Worm (Caenorhabditis elegans) whole organism, midembryonic: ENCODE results near the gene F35E8.10.

Experiments used
- T22C8.4 ChIP-seq: fragments of 200-800 bp; sonication (Bioruptor generic); IDR thresholded peaks from 2 replicates; pipeline ENCODE4 v1.3.6; 2022; ENCODE audit warnings: missing genetic modification characterization, missing compliant biosample characterization
- cog-1 ChIP-seq: sonication (generic microtip); optimal IDR thresholded peaks from 2 replicates; lab custom pipeline; 2016; ENCODE audit warnings: missing genetic modification characterization, missing compliant biosample characterization
- flt-1 ChIP-seq: fragments of 200-800 bp; sonication (Bioruptor generic); IDR thresholded peaks from 2 replicates; pipeline ENCODE4 v1.3.6; 2022; ENCODE audit warnings: missing genetic modification characterization, missing compliant biosample characterization
- klf-2 ChIP-seq: fragments of 200-800 bp; sonication (Bioruptor generic); conservative IDR thresholded peaks from 2 replicates; pipeline ENCODE4 v1.3.6; 2022; ENCODE audit warnings: missing genetic modification reagents, missing genetic modification characterization, missing compliant biosample characterization
- med-1 ChIP-seq: sonication (generic microtip); optimal IDR thresholded peaks from 2 replicates; lab custom pipeline; 2017; ENCODE audit warnings: missing genetic modification characterization, mild to moderate bottlenecking, missing compliant biosample characterization, antibody characterized with exemption, missing genetic modification reagents; ENCODE audit not compliant: insufficient read depth
- ref-1 ChIP-seq: fragments of 200-800 bp; sonication (Bioruptor generic); conservative IDR thresholded peaks from 2 replicates; pipeline ENCODE4 v1.3.6; 2022; ENCODE audit warnings: missing genetic modification reagents, missing genetic modification characterization, missing compliant biosample characterization
- tab-1 ChIP-seq: fragments of 200-800 bp; sonication (Bioruptor generic); IDR thresholded peaks from 2 replicates; pipeline ENCODE4 v1.3.6; 2022; ENCODE audit warnings: missing genetic modification characterization, missing compliant biosample characterization
- ztf-23 ChIP-seq: fragments of 200-800 bp; sonication (Bioruptor generic); IDR thresholded peaks from 2 replicates; pipeline ENCODE4 v1.3.6; 2022; ENCODE audit warnings: missing genetic modification reagents, missing genetic modification characterization, missing compliant biosample characterization
- ztf-29 ChIP-seq: fragments of 200-800 bp; sonication (Bioruptor generic); IDR thresholded peaks from 2 replicates; pipeline ENCODE4 v1.3.6; 2022; ENCODE audit warnings: missing genetic modification reagents, missing genetic modification characterization, missing compliant biosample characterization

Gene F35E8.10

DNA sequence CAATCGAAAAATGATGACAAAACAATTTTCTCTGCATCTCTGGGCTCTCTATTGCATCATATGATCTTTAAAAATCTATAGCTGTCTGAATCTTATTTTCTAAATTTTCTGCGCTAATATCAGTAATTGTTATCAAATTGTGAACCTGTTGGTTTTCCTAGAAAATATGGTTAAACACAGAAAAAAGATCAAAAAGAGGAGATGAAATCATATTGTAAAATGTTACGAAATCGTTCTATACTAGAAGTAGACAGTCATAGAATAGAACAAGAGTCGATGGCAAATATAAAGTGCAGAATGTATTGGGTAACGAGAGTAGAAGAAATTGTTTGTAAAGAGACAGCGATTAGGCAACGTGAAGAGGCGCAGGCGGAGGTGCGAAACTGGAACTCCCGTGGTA lies 39.5 kb downstream of the F35E8.10 start:
- TF ChIP-seq ztf-23 (GFP tag; lab: Robert Waterston, UW), result no peak
- no peak for TF ChIP-seq med-1 (GFP tag; lab: Kevin White, UChicago)
- TF ChIP-seq cog-1, result no peak
- TF ChIP-seq klf-2 (GFP tag; lab: Robert Waterston, UW), result no peak
- no peak for TF ChIP-seq ref-1 (GFP tag; lab: Robert Waterston, UW)

DNA sequence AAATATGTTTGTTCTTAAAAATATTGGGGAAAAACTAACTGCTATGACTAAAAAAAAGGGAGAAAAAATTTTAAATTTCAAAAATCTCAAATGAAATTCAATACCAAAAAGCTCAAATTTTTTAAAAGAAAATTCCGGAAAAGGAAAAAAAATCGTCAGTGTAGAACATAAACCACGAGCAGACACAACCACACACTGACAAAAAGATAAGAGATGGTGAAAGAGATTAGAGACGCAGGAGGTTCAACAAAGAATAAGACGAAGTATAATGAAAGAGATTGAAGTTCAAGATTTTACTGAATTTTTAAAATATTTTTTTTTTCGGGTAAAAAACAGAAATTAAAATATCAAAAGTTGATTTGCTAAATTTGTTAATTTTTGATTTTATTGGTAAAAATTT lies 40.1 kb downstream of the F35E8.10 start:
- no peak for TF ChIP-seq ztf-29 (GFP tag; lab: Robert Waterston, UW)
- TF ChIP-seq ztf-23 (GFP tag; lab: Robert Waterston, UW), result no peak
- no peak for TF ChIP-seq klf-2 (GFP tag; lab: Robert Waterston, UW)
- TF ChIP-seq T22C8.4, result no peak
- TF ChIP-seq tab-1 (GFP tag; lab: Robert Waterston, UW), result no peak
- TF ChIP-seq flt-1 (GFP tag; lab: Robert Waterston, UW), result no peak
- TF ChIP-seq cog-1, result no peak
- TF ChIP-seq ref-1 (GFP tag; lab: Robert Waterston, UW), result no peak
- no peak for TF ChIP-seq med-1 (GFP tag; lab: Kevin White, UChicago)

DNA sequence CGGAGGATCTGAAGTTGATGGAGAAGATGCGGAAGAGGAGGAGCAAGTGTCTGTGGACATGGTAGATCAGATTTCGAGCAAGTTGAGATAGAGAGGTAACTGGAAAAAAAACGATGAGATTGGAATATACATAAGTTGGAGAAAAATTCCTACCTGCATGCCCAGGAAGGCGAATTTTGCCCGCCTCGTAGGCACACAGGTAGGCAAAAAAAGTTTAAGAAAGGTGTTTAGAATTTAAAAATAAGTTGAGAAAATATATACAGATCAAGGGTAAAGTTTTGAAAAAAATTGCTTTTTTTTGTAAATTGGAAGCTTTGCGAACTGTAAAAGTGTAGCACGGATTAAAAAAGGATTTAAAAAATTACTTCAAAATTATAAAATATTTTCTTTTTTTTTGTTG lies 40.7 kb downstream of the F35E8.10 start, which contains the start of gene nhr-84:
Gene nhr-84, minus strand, starts transcription at position 101 of the 400 bp plus-strand sequence.
- no peak for TF ChIP-seq ref-1 (GFP tag; lab: Robert Waterston, UW)
- TF ChIP-seq klf-2 (GFP tag; lab: Robert Waterston, UW), result no peak

DNA sequence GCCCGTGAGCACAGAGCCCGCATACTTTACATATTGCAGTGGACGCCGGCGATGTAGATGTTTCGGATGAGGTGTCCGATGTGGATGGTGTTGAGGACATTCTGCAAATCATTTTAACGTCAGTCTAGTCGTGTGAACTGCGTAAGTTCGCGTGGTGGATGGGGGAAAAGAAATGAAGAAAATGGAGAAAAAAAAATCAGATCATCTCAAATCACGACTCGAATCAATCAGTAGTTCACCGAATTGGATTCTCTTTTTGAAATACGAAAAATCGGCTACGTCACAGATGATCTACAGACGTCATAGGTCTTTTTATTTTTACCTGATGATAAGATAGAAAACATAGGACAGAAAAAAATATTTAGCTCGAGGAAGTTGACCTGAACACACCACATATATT lies 43.9 kb downstream of the F35E8.10 start, which contains the start of gene nhr-102:
Gene nhr-102, minus strand, starts transcription at position 101 of the 400 bp plus-strand sequence.
- TF ChIP-seq flt-1 (GFP tag; lab: Robert Waterston, UW), result no peak
- no peak for TF ChIP-seq med-1 (GFP tag; lab: Kevin White, UChicago)
- TF ChIP-seq ztf-29 (GFP tag; lab: Robert Waterston, UW), result no peak

DNA sequence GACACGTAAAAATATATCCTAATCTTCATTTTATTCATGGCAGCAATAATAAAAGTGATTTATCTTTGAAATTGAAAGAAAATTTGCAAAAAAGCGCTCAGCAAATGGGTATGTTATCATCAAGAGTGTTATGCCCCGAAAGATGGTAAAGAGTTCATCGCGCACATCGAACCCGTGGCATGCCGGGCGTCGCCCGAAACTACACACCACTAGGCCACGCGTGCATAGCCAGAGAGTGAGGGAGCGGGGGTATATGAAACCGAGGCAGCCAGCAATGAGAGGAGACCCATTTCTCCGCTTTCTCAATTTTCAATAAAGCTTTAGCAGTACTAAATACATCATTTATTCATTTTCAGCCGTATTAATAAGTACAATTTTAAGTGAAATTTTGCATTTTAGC lies 46.4 kb downstream of the F35E8.10 start:
- TF ChIP-seq cog-1 (peak; percentile 96), klf-2 (GFP tag; lab: Robert Waterston, UW) (peak; percentile 99), flt-1 (GFP tag; lab: Robert Waterston, UW) (peak; percentile 99), tab-1 (GFP tag; lab: Robert Waterston, UW) (peak; percentile 100), ztf-23 (GFP tag; lab: Robert Waterston, UW) (peak; percentile 99), T22C8.4 (peak; percentile 99), ref-1 (GFP tag; lab: Robert Waterston, UW) (peak; percentile 100), ztf-29 (GFP tag; lab: Robert Waterston, UW) (peak; percentile 100), med-1 (GFP tag; lab: Kevin White, UChicago) (peak; percentile 91)

DNA sequence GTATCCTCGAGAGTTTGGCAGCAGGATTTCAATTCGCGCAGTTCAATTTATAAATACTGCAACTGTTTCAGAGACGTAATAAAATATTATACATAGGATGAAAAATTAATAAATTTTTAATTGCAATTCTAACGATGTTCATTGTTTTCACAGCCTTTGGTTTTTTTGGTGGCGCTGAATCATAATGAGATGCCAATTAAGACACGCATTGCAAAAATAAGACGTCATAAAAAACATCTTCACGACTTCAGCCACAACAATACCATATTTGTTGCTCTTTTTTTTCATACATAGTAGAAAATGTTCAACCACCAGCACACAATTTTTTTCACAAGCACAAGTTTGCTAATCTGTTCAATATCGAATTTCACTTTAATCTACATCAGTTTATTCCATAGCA lies 47.9 kb downstream of the F35E8.10 start, which contains the start of gene str-56:
Gene str-56, plus strand, starts transcription at position 301 of the 400 bp plus-strand sequence.
- no peak for TF ChIP-seq klf-2 (GFP tag; lab: Robert Waterston, UW)
- no peak for TF ChIP-seq ref-1 (GFP tag; lab: Robert Waterston, UW)
- TF ChIP-seq cog-1, result no peak
- no peak for TF ChIP-seq med-1 (GFP tag; lab: Kevin White, UChicago)
- TF ChIP-seq flt-1 (GFP tag; lab: Robert Waterston, UW), result no peak
- no peak for TF ChIP-seq ztf-23 (GFP tag; lab: Robert Waterston, UW)
- no peak for TF ChIP-seq ztf-29 (GFP tag; lab: Robert Waterston, UW)
- no peak for TF ChIP-seq tab-1 (GFP tag; lab: Robert Waterston, UW)
- TF ChIP-seq T22C8.4, result no peak

DNA sequence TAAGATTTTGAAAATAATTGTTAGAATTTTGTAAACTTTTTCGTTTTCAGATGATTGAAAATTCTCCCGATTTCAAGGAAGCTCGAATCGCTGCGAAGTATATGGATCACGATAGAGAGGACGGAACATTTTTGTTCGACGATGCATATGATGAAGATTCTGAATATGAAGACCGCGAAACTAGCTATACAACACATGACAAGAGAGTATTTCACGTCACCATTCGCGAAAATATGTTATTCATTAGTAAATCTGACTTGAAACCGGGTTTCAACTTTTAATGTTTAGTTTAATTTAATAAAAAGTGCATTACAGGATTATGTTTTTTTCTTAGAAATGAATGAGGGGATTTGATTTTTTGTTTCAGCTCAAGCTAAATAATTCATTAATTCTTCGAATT lies 49.8 kb downstream of the F35E8.10 start, which contains the start of gene str-57:
Gene str-57, plus strand, starts transcription at position 301 of the 400 bp plus-strand sequence.
- TF ChIP-seq ref-1 (GFP tag; lab: Robert Waterston, UW) (no peak), T22C8.4 (no peak), med-1 (GFP tag; lab: Kevin White, UChicago) (no peak), klf-2 (GFP tag; lab: Robert Waterston, UW) (no peak), ztf-23 (GFP tag; lab: Robert Waterston, UW) (no peak), flt-1 (GFP tag; lab: Robert Waterston, UW) (no peak), ztf-29 (GFP tag; lab: Robert Waterston, UW) (no peak), cog-1 (no peak), tab-1 (GFP tag; lab: Robert Waterston, UW) (no peak)
